Worm (Caenorhabditis elegans): Measurements from ENCODE around the gene fcho-1.

fcho-1 gene

ce11 chrII:1315245-1315644 lies 4.9 kb downstream of the fcho-1 start:
- no peak for TF ChIP-seq unc-62 (GFP tag; optimal IDR thresholded peaks at IDR 0.05)

ce11 chrII:1320412-1320811 lies 10.1 kb downstream of the fcho-1 start:
- no peak for TF ChIP-seq unc-62 (GFP tag; optimal IDR thresholded peaks at IDR 0.05)

ce11 chrII:1320987-1321807 lies 10.9 kb downstream of the fcho-1 start, which contains the start of gene vig-1:
vig-1 (plus strand) TSS chrII:1321037.
- no peak for TF ChIP-seq unc-62 (GFP tag; optimal IDR thresholded peaks at IDR 0.05)

- no peak for TF ChIP-seq unc-62 (GFP tag; optimal IDR thresholded peaks at IDR 0.05)
Observed at ce11 chrII:1322283-1323173, 12.2 kb downstream of the fcho-1 start.

- no peak for TF ChIP-seq unc-62 (GFP tag; optimal IDR thresholded peaks at IDR 0.05)
Observed at ce11 chrII:1323190-1323651, 12.9 kb downstream of the fcho-1 start.

- no peak for TF ChIP-seq unc-62 (GFP tag; optimal IDR thresholded peaks at IDR 0.05)
Observed at ce11 chrII:1324017-1324416, 13.7 kb downstream of the fcho-1 start.

ce11 chrII:1325604-1326003 lies 15.3 kb downstream of the fcho-1 start:
- no peak for TF ChIP-seq unc-62 (GFP tag; optimal IDR thresholded peaks at IDR 0.05)

ce11 chrII:1326689-1327088 lies 16.4 kb downstream of the fcho-1 start, which contains the start of gene jip-1:
jip-1 (plus strand) TSS chrII:1326989.
- no peak for TF ChIP-seq unc-62 (GFP tag; optimal IDR thresholded peaks at IDR 0.05)

- no peak for TF ChIP-seq unc-62 (GFP tag; optimal IDR thresholded peaks at IDR 0.05)
Observed at ce11 chrII:1329887-1330286, 19.6 kb downstream of the fcho-1 start.

- TF ChIP-seq unc-62 (GFP tag; optimal IDR thresholded peaks at IDR 0.05) = no peak
Observed at ce11 chrII:1338196-1338595, 27.9 kb downstream of the fcho-1 start.

- no peak for TF ChIP-seq unc-62 (GFP tag; optimal IDR thresholded peaks at IDR 0.05)
Observed at ce11 chrII:1340049-1340448, 29.7 kb downstream of the fcho-1 start.

- TF ChIP-seq unc-62 (GFP tag; optimal IDR thresholded peaks at IDR 0.05) = no peak
Observed at ce11 chrII:1341416-1341815, 31.1 kb downstream of the fcho-1 start.

ce11 chrII:1343748-1344147 lies 33.4 kb downstream of the fcho-1 start:
- TF ChIP-seq unc-62 (GFP tag; optimal IDR thresholded peaks at IDR 0.05) = no peak

- TF ChIP-seq unc-62 (GFP tag; optimal IDR thresholded peaks at IDR 0.05) = no peak
Observed at ce11 chrII:1344524-1345119, 34.3 kb downstream of the fcho-1 start.

ce11 chrII:1355480-1355879 lies 45.2 kb downstream of the fcho-1 start, which contains the start of gene C13A10.1:
C13A10.1 (minus strand) TSS chrII:1355649.
- TF ChIP-seq unc-62 (GFP tag; optimal IDR thresholded peaks at IDR 0.05) = no peak

ce11 chrII:1357262-1357661 lies 46.9 kb downstream of the fcho-1 start:
- no peak for TF ChIP-seq unc-62 (GFP tag; optimal IDR thresholded peaks at IDR 0.05)
